Fruit fly (Drosophila melanogaster) S2 (cell line): ENCODE results near the gene GCC185.

Source experiments
- CG8478 ChIP-seq: fragments of >200 bp; optimal IDR thresholded peaks from 2 replicates; lab custom pipeline; 2018
- CTCF ChIP-seq, 2 experiments: fragments of >200 bp; optimal IDR thresholded peaks; 2 replicates each; lab custom pipeline; 2018

DNA sequence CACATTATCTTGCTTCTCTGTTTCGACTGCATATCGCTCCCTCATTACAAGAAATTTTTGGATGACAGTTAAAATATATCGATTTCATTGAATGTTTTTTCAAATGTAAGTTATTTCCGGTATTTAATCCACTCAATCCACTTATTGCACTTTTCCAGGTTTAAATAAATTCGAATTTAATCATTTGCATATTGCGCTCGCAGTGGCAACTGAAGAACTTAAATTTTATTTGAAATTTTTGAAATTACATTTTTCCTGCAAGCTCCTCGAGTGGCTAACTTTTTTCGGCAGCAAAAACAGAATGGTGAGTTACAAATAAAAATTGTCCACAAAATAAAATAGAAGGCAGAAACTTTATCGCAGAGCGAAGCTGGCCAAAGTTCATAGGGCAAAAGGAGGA is 21.1 kb downstream of the GCC185 start, which contains the start of the genes CG31358, CG42504 and CG42505:
- TF ChIP-seq CTCF (optimal IDR thresholded peaks at IDR 0.05; lab: Kevin White, UChicago) (no peak), CG8478 (lab: Kevin White, UChicago) (no peak)
